Worm (Caenorhabditis elegans) whole organism, dauer: ENCODE results near the gene Y53C12B.7.

ENCODE experiments used
- unc-62 ChIP-seq: sonication (generic microtip); optimal IDR thresholded peaks from 2 replicates; lab custom pipeline; 2017; ENCODE audit warnings: missing biosample characterization, missing genetic modification reagents, missing genetic modification characterization

The Y53C12B.7 gene

DNA sequence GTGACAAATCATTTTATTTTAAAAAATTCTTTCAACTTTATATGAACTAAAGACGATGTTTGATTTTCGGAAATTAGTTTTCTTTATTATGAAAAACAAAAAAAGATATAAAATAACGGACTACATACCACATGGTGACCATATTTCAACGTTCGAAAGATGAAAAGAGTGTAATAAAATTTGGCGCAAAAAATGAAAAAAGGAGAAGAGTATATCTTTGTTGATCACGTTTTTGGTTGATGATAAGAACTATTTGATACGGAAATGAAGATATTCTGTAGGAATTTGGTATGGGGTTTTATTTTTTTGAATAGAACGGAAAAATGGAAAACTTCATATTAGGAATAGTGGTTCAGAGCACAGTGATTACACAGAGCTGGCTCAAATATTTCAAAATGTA, at the start of gene Y53C12B.7:
TSS of gene Y53C12B.7 (minus strand) at position 163 of the 400 bp plus-strand sequence.
- no peak for TF ChIP-seq unc-62 (GFP tag; lab: Kevin White, UChicago)

DNA sequence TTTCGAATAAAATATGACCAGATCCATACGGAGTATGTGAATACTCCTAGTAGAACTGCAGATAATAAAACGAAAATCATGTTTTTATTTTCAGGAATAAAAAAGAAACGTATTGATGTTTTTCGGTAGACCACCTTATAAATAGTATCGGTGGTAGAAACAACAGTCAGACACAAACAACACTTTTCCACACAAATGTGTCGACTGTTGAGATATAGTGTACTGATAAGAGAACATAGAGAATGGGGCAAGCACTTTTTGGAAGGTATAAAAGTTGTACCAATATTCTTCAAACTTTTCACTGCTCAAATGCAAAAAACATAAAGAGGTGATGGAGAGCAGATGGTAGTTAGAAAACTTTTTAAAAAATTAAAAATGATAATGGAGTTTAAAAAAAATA, 49.6 kb upstream of the Y53C12B.7 start, which contains the start of gene cyp-13A6:
TSS of gene cyp-13A6 (minus strand) at position 180 of the 400 bp plus-strand sequence.
- TF ChIP-seq unc-62 (GFP tag; lab: Kevin White, UChicago) = no peak

DNA sequence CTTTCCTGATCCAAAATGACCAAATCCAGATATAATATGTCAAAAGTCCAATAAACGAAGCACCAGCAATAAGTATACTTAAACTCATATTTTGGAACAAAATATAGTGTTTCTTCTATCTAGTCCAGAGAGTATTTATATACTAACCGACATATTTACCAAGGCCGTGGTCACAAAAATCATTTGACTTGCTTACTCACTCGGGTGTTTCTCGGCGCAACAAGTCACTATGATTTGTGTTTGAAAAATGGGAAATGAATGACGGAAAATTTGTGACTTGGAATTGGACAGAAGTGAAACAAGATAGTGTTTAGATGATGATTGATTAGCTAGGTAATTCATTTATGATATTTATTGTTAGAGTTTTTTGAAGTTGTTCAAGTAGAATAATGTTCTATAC, 47.2 kb upstream of the Y53C12B.7 start, which contains the start of gene cyp-13A5:
TSS of gene cyp-13A5 (minus strand) at position 112 of the 400 bp plus-strand sequence.
- TF ChIP-seq unc-62 (GFP tag; lab: Kevin White, UChicago) = no peak

DNA sequence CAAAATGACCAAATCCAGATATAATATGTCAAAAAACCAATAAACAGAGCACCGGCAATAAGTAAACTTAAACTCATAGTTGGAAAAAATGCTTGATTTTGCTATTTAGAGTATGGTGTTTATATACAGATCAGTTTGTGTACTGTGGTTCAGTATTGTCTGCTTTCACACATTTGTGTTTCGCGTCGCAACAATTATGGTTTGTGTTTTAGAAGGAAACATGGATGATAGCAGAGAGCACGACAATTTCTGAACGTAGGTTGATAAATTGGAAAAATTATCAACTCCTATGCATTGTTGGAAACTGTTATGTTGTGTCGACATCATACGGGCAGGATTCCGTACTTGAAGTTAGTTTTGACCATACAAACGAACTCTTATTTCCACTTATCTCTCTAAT, 44.6 kb upstream of the Y53C12B.7 start, which contains the start of gene cyp-13A4:
TSS of gene cyp-13A4 (minus strand) at position 77 of the 400 bp plus-strand sequence.
- no peak for TF ChIP-seq unc-62 (GFP tag; lab: Kevin White, UChicago)

DNA sequence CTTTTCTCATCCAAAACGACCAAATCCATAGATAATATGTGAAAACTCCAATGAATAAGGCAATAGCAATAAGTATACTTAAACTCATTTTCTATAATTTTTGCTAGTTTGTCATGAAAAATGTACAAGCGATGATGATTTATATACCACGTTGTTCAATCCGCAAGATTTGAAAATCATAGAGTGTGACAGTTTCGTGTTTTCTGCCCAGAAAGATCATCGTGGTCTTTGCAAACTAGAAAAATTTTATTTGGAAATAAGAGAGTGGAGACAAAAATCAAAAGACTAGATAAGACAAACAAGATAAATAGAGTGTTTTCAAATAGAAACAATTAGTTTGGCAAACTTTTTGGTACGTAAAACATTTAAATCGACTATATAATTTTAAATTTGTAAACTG, 40.2 kb upstream of the Y53C12B.7 start, which contains the start of gene cyp-13A3:
TSS of gene cyp-13A3 (minus strand) at position 101 of the 400 bp plus-strand sequence.
- TF ChIP-seq unc-62 (GFP tag; lab: Kevin White, UChicago) = no peak

DNA sequence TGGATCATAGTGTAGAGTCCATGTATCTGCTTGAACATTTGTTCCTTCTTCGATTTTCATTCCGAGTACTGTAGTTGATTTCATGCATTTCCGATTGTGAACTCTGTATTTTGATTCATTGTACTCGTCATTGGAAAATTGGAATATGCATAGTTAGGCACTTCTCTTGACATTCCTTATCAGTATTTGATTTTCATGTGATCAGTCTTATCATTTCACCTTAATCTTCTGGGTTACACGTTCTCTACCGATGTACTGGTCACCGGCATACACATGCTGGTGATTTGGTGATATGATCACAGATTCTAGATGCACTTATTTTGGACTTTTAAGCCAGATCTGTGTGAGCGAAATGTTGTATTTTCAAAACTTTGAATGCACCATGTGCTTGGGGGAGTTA, 38.2 kb upstream of the Y53C12B.7 start:
- TF ChIP-seq unc-62 (GFP tag; lab: Kevin White, UChicago) = no peak

DNA sequence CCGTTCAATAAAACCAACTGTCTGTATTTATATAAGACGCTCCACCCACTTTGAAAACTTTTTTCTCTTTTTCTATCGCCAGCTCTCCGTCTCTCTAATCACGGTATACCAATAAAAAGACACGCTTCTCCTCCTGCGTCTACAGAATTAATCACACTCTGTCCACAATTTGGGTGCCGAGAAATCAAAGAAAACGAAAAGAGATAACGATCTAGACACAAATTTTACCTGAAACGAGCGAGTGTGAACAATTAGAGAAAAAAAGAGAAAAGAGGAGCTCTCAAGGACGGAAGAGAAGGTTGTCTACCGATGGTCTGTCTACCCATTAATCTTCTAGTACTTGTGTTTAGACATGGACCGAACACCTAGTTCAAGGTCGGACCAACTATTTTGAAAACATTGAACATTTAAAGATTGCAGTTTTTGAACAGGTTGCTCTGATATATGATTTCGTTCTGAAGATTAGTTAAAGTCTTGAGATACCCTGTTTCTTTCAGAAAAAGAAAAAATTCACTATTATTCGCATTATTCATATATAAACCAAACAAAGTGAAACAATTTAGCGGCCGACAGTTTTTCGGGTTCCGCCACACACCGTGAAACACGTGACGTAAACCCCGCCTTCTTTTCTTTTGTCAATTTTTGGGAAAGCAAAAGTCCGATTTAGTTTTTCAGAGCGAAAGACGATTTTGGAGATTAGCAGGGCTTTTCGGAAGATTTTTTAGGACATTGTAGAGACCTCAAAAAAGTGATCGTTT, 34.6 kb upstream of the Y53C12B.7 start, which contains the start of gene cyp-13A2:
TSS of gene cyp-13A2 (minus strand) at position 235 of the 758 bp plus-strand sequence.
- TF ChIP-seq unc-62 (GFP tag; lab: Kevin White, UChicago) = no peak

DNA sequence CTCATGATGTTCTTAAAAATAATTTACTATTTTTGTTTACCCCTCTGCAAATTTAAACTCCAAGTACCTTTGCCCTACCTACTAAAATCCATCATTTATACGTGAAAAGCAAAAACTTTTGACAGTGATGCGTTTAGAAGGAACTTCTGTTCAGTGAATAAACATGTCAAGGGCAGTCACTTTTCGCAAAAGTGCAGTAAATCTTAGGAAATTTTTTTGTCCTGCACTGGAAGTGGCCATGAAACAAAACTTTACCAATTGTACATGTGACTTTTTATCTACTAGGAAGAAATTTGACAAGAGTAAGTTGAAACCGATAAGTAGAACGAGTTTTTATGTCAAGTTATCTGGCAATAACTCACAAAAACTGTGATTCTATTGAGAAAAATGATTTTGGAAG, 33.2 kb upstream of the Y53C12B.7 start:
- no peak for TF ChIP-seq unc-62 (GFP tag; lab: Kevin White, UChicago)

DNA sequence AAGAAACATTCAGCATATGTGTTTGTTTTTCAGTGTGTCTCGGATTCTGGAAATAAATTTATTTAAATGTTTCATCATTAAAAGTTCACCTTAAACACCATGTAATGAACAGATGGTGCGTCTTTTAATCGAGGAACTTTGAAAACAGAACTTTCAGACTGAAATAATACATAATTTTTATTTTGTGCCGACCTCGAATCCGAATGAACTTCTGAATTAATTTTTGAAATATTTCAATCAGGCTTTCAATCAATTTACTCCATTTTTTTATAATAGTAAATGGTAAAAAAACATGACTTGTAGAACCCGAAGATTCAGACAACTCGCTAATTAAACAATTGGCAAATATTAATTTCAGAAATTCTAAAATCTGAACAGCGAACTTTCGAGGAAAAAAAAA, 29.3 kb upstream of the Y53C12B.7 start, which contains the start of gene T10B9.14:
TSS of gene T10B9.14 (minus strand) at position 101 of the 400 bp plus-strand sequence.
- no peak for TF ChIP-seq unc-62 (GFP tag; lab: Kevin White, UChicago)

DNA sequence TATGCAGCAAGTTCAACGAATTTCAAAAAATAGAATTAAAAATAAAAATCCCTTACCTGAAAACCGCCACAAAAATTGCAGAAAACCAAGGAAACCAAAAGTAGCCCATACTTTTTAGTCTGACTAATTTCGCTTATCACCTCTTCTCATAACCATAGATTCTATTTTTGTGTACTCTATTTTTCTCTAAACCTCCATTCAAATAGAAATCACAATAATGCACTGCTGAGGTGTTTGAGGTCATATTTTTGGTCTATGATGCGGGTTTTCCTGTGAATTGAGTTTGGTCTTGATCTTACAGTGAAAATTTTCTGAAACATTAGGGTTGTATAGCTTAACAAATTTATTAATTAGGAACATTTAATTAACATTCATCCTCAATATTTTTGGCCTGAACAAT, 28.8 kb upstream of the Y53C12B.7 start, which contains the start of gene cyp-13A1:
TSS of gene cyp-13A1 (minus strand) at position 156 of the 400 bp plus-strand sequence.
- TF ChIP-seq unc-62 (GFP tag; lab: Kevin White, UChicago) = no peak

DNA sequence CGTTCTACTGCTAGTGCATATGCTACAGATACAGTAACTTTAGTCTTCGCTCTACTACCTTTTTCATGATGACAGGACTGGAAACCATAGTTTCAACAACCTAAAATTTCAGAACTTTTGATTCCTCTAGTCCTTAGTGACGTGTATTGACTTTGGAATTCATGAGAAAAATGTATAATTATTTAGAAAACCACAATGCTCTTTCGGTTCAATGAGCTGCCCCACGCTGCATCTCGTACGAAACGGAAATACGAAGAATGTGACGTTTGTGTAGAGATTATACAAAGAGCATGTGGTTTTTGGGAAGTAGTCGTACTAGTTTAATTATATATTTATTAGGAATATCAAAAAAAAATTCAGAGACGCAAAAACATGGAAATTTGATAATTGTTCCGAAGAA, 25.5 kb upstream of the Y53C12B.7 start:
- no peak for TF ChIP-seq unc-62 (GFP tag; lab: Kevin White, UChicago)

DNA sequence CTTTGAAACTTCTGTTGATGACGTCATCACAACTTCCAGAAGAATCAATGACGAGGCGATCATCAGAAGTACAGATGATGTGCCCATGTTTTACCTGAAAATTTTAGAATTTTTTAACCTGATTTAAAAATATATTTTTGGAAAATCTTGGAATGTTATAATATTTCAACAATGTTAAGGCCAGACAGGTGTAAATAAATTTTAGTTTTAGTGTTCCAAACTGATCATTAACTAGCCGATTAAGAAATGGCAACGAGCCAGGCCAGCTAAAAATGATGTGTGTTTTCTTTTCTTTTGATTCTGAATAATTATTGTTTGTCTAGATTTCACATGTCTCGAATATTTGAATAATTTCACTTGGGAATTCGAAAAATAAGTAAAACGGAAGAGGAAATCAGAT, 22.8 kb upstream of the Y53C12B.7 start, which contains the start of gene T10B9.9:
TSS of gene T10B9.9 (minus strand) at position 101 of the 400 bp plus-strand sequence.
- TF ChIP-seq unc-62 (GFP tag; lab: Kevin White, UChicago) = no peak

DNA sequence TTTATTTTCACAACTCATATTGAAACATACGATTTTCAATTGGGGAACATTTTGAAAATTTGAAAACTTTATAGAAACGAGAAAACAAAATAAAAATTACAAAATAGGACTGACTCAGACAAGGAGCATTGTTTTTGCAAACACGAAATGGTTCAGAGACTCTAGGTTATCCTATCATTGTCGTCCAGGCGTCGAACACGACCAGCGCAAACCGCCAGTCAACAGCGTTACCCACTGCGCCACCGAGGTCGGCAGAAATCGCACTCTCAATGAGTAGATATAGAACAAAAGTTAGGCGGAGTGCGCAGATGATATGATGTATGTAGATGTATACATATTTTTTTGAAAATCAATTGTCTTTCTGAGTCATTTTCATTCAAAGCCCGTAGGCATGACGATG, 21.6 kb upstream of the Y53C12B.7 start:
- TF ChIP-seq unc-62 (GFP tag; lab: Kevin White, UChicago) = no peak

DNA sequence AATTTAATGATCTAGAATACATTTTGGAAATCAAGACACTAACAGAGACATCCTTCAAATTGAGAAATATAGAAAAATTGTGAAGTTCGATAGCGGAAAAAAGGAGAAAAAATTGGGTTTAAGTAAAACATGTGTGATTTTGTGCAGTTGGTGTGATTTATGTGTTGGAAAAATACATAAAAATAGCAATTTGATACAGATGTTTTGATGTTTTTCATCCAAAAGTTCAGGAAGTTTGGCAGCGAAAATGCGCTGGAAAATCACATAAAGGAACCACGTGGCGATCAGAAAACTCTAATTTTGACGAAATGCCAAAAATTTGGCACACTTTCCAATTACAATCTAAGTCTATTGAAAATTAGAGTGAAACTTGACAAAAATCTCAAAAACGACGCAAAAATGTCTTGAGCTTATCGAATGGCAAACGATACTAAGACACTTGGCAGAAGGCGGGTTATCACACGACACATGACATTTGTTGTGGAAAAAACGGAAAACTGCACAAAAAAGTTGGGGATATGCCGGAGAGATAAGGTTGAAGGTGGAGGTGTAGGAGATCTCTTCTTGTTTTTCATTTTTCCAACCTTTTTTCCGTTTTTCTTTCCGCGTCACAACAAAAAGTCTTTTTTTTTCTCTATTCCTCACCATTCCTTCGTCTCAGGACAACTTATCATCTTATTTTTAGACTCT, 21.0 kb upstream of the Y53C12B.7 start, which contains the start of gene ZK1321.4:
TSS of gene ZK1321.4 (minus strand) at position 51 of the 690 bp plus-strand sequence.
- no peak for TF ChIP-seq unc-62 (GFP tag; lab: Kevin White, UChicago)

DNA sequence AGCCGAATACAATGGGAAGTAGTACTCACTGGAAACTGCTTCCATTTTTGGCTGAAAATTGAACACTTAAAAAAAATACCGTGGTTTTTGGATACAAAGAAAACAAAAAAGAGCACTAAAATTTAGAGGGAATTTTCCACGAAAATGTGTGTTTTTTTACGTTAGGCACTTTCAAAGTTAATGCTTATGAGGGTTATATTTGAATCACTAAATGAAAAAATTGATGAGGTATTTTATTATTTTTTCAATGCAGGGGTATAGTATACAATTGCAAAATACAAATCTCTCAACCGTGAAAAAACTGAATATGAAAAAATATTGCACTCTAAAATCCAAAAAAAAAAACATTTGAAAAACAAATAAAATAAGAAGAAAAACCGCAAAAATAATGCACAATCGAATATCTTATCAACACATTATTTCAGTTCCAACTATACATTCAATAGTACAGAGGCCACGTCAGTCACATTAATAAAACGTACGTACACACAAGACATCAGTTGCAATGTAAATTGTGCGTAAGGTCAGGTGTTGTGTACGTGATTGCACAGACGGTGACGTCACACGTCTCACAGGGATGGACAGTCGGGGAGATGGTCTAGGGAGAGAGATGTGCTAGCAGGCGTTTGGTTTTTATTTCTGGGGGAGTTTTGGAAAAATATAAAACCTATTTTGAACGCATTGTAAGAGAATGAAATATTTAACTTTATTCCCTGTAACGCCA, 16.9 kb upstream of the Y53C12B.7 start, which contains the start of gene aqp-10:
TSS of gene aqp-10 (minus strand) at position 51 of the 724 bp plus-strand sequence.
- TF ChIP-seq unc-62 (GFP tag; lab: Kevin White, UChicago) = no peak
